Worm (Caenorhabditis elegans) whole organism, late embryonic: ENCODE data around the gene Y49F6B.9.
"Not testable (repeated sequence)": the region's sequence is repeated elsewhere in the genome, so short reads cannot be mapped to it uniquely, and the experiment has no call there.

Source experiments
- C38D4.7 ChIP-seq: fragments of 200-800 bp; sonication (Bioruptor generic); optimal IDR thresholded peaks from 2 replicates; lab custom pipeline; 2018; ENCODE audit warnings: mild to moderate bottlenecking, missing genetic modification characterization, moderate library complexity, missing compliant biosample characterization
- F13H6.1 ChIP-seq: sonication (generic microtip); optimal IDR thresholded peaks from 2 replicates; lab custom pipeline; 2016; ENCODE audit warnings: missing genetic modification characterization, missing compliant biosample characterization
- T23F11.4 ChIP-seq: fragments of 200-800 bp; sonication (Bioruptor generic); optimal IDR thresholded peaks from 2 replicates; lab custom pipeline; 2018; ENCODE audit warnings: mild to moderate bottlenecking, missing genetic modification characterization, missing compliant biosample characterization
- ahr-1 ChIP-seq: sonication (generic microtip); optimal IDR thresholded peaks from 2 replicates; lab custom pipeline; 2016; ENCODE audit warnings: missing genetic modification characterization, missing compliant biosample characterization
- ama-1 ChIP-seq: fragments of 150-350 bp; optimal IDR thresholded peaks from 2 replicates; lab custom pipeline; 2014
- ceh-19 ChIP-seq: fragments of 200-800 bp; sonication (Bioruptor generic); optimal IDR thresholded peaks from 2 replicates; lab custom pipeline; 2018; ENCODE audit warnings: mild to moderate bottlenecking, missing genetic modification characterization, missing compliant biosample characterization
- ceh-2 ChIP-seq: sonication (generic microtip); optimal IDR thresholded peaks from 2 replicates; lab custom pipeline; 2016; ENCODE audit warnings: missing genotype, missing genetic modification characterization, missing compliant biosample characterization
- ceh-31 ChIP-seq: sonication (generic microtip); optimal IDR thresholded peaks from 2 replicates; lab custom pipeline; 2016; ENCODE audit warnings: missing genetic modification characterization, missing compliant biosample characterization
- ceh-34 ChIP-seq: sonication (generic microtip); optimal IDR thresholded peaks from 2 replicates; lab custom pipeline; 2016; ENCODE audit warnings: mild to moderate bottlenecking, missing genetic modification characterization, missing compliant biosample characterization
- ceh-48 ChIP-seq: sonication (generic microtip); optimal IDR thresholded peaks from 2 replicates; lab custom pipeline; 2016; ENCODE audit warnings: missing genetic modification characterization, inconsistent platforms, missing compliant biosample characterization
- ceh-6 ChIP-seq: fragments of 200-800 bp; sonication (Bioruptor generic); optimal IDR thresholded peaks from 2 replicates; lab custom pipeline; 2018; ENCODE audit warnings: mild to moderate bottlenecking, missing genetic modification characterization, missing compliant biosample characterization
- dve-1 ChIP-seq: sonication (generic microtip); optimal IDR thresholded peaks from 2 replicates; lab custom pipeline; 2017; ENCODE audit warnings: antibody characterized with exemption, mild to moderate bottlenecking, missing genetic modification characterization, missing compliant biosample characterization
- elt-2 ChIP-seq: sonication (generic microtip); optimal IDR thresholded peaks from 2 replicates; lab custom pipeline; 2016; ENCODE audit warnings: missing genetic modification reagents, missing genetic modification characterization, missing compliant biosample characterization
- elt-4 ChIP-seq: sonication (generic microtip); optimal IDR thresholded peaks from 2 replicates; lab custom pipeline; 2016; ENCODE audit warnings: missing genetic modification characterization, missing compliant biosample characterization
- ets-4 ChIP-seq: sonication (generic microtip); optimal IDR thresholded peaks from 2 replicates; lab custom pipeline; 2016; ENCODE audit warnings: missing genetic modification characterization, missing compliant biosample characterization
- fkh-10 ChIP-seq: fragments of 150-350 bp; optimal IDR thresholded peaks from 2 replicates; lab custom pipeline; 2014; ENCODE audit warnings: missing biosample characterization, missing genetic modification reagents, missing genetic modification characterization
- fkh-6 ChIP-seq: sonication (generic microtip); optimal IDR thresholded peaks from 2 replicates; lab custom pipeline; 2016; ENCODE audit warnings: missing genetic modification characterization, missing compliant biosample characterization
- gmeb-2 ChIP-seq: sonication (generic microtip); optimal IDR thresholded peaks from 2 replicates; lab custom pipeline; 2016; ENCODE audit warnings: missing genetic modification characterization, inconsistent platforms, missing compliant biosample characterization
- hlh-13 ChIP-seq: fragments of 200-800 bp; sonication (Bioruptor generic); optimal IDR thresholded peaks from 2 replicates; lab custom pipeline; 2018; ENCODE audit warnings: mild to moderate bottlenecking, missing genetic modification characterization, missing compliant biosample characterization
- lin-11 ChIP-seq: fragments of 200-800 bp; sonication (Bioruptor generic); optimal IDR thresholded peaks from 2 replicates; lab custom pipeline; 2018; ENCODE audit warnings: mild to moderate bottlenecking, missing genetic modification characterization, missing compliant biosample characterization
- madf-2 ChIP-seq: sonication (generic microtip); optimal IDR thresholded peaks from 2 replicates; lab custom pipeline; 2017; ENCODE audit warnings: missing genetic modification characterization, missing compliant biosample characterization
- mec-3 ChIP-seq: sonication (generic microtip); optimal IDR thresholded peaks from 2 replicates; lab custom pipeline; 2016; ENCODE audit warnings: borderline replicate concordance, missing genetic modification characterization, missing compliant biosample characterization
- nhr-11 ChIP-seq: fragments of 150-350 bp; optimal IDR thresholded peaks from 2 replicates; lab custom pipeline; 2014; ENCODE audit warnings: missing biosample characterization, missing genetic modification characterization
- pag-3 ChIP-seq: sonication (generic microtip); optimal IDR thresholded peaks from 2 replicates; lab custom pipeline; 2016; ENCODE audit warnings: missing compliant biosample characterization, missing genetic modification characterization, borderline replicate concordance
- pat-9 ChIP-seq: fragments of 200-800 bp; sonication (Bioruptor generic); optimal IDR thresholded peaks from 2 replicates; lab custom pipeline; 2018; ENCODE audit warnings: mild to moderate bottlenecking, missing genetic modification characterization, moderate library complexity, missing compliant biosample characterization
- pax-1 ChIP-seq: fragments of 150-350 bp; optimal IDR thresholded peaks from 2 replicates; lab custom pipeline; 2014; ENCODE audit warnings: missing biosample characterization, missing genetic modification characterization
- pha-4 ChIP-seq: fragments of 150-350 bp; optimal IDR thresholded peaks from 2 replicates; lab custom pipeline; 2018; ENCODE audit warnings: missing biosample characterization, missing genetic modification reagents, missing genetic modification characterization
- pqm-1 ChIP-seq: sonication (generic microtip); optimal IDR thresholded peaks from 2 replicates; lab custom pipeline; 2016; ENCODE audit warnings: missing genetic modification characterization, missing compliant biosample characterization
- rnt-1 ChIP-seq: sonication (generic microtip); optimal IDR thresholded peaks from 2 replicates; lab custom pipeline; 2016; ENCODE audit warnings: missing genetic modification characterization, missing compliant biosample characterization
- sox-2 ChIP-seq: fragments of 200-800 bp; sonication (Bioruptor generic); IDR thresholded peaks from 2 replicates; pipeline ENCODE4 v1.3.6; 2022; ENCODE audit warnings: missing genetic modification reagents, missing genetic modification characterization, missing compliant biosample characterization
- sox-4 ChIP-seq: sonication (generic microtip); optimal IDR thresholded peaks from 2 replicates; lab custom pipeline; 2017; ENCODE audit warnings: mild to moderate bottlenecking, missing genetic modification characterization, inconsistent platforms, missing compliant biosample characterization
- tbx-2 ChIP-seq: sonication (generic microtip); optimal IDR thresholded peaks from 2 replicates; lab custom pipeline; 2016; ENCODE audit warnings: missing genetic modification characterization, missing compliant biosample characterization
- ttx-3 ChIP-seq: sonication (generic microtip); optimal IDR thresholded peaks from 2 replicates; lab custom pipeline; 2016; ENCODE audit warnings: missing genetic modification reagents, missing genetic modification characterization, missing compliant biosample characterization
- unc-55 ChIP-seq: sonication (generic microtip); optimal IDR thresholded peaks from 2 replicates; lab custom pipeline; 2017; ENCODE audit warnings: missing biosample characterization, missing genetic modification reagents, missing genetic modification characterization
- unc-86 ChIP-seq: sonication (generic microtip); optimal IDR thresholded peaks from 2 replicates; lab custom pipeline; 2016; ENCODE audit warnings: missing genetic modification characterization, missing compliant biosample characterization
- ztf-16 ChIP-seq: sonication (generic microtip); optimal IDR thresholded peaks from 2 replicates; lab custom pipeline; 2017; ENCODE audit warnings: missing genetic modification characterization, missing compliant biosample characterization

Gene Y49F6B.9

ce11 chrII:3453521-3453920 lies 45.7 kb downstream of the Y49F6B.9 start, which contains the start of gene C16C8.11:
Gene C16C8.11, plus strand, starts transcription at chrII:3453708.
- TF ChIP-seq ceh-48 (tag; lab: Kevin White, UChicago) (no peak), ceh-31 (tag; lab: Kevin White, UChicago) (no peak), pag-3 (tag; lab: Kevin White, UChicago) (no peak), nhr-11 (tag; lab: Kevin White, UChicago) (no peak), F13H6.1 (tag; lab: Kevin White, UChicago) (no peak), pha-4 (tag; lab: Kevin White, UChicago) (no peak), hlh-13 (GFP tag; lab: Kevin White, UChicago) (no peak), lin-11 (tag; lab: Kevin White, UChicago) (no peak), sox-4 (tag; lab: Kevin White, UChicago) (no peak), C38D4.7 (no peak)
- TF ChIP-seq, all 69 proteins: peak for 0

ce11 chrII:3452421-3452820 lies 46.8 kb downstream of the Y49F6B.9 start, which contains the start of gene C16C8.12:
Gene C16C8.12, plus strand, starts transcription at chrII:3452721.
- TF ChIP-seq dve-1 (tag; lab: Kevin White, UChicago) (no peak), ztf-16 (tag; lab: Kevin White, UChicago) (no peak), hlh-13 (GFP tag; lab: Kevin White, UChicago) (no peak), ceh-48 (tag; lab: Kevin White, UChicago) (no peak), unc-55 (GFP tag; lab: Kevin White, UChicago) (no peak)

- not testable (repeated sequence) for TF ChIP-seq fkh-10 (GFP tag; lab: Kevin White, UChicago); ttx-3; elt-2 (tag; lab: Kevin White, UChicago)
Observed at ce11 chrII:3449514-3449913, 49.7 kb downstream of the Y49F6B.9 start, which contains the start of gene C16C8.14. Gene C16C8.14, plus strand, starts transcription at chrII:3449814.

ce11 chrII:3448776-3449280 lies 50.4 kb downstream of the Y49F6B.9 start, which contains the start of gene C16C8.25:
Gene C16C8.25, plus strand, starts transcription at chrII:3449230.
- TF ChIP-seq tbx-2 (tag; lab: Kevin White, UChicago) (no peak), pag-3 (tag; lab: Kevin White, UChicago) (no peak), ceh-34 (tag; lab: Kevin White, UChicago) (no peak), elt-2 (tag; lab: Kevin White, UChicago) (no peak), pat-9 (no peak), ceh-6 (no peak), ama-1 (lab: Kevin White, UChicago) (no peak), madf-2 (no peak), pqm-1 (tag; lab: Kevin White, UChicago) (no peak), ahr-1 (tag; lab: Kevin White, UChicago) (no peak), T23F11.4 (no peak), rnt-1 (tag; lab: Kevin White, UChicago) (no peak), ets-4 (tag; lab: Kevin White, UChicago) (no peak), mec-3 (tag; lab: Kevin White, UChicago) (no peak), ceh-2 (tag; lab: Kevin White, UChicago) (no peak), fkh-10 (GFP tag; lab: Kevin White, UChicago) (no peak), unc-86 (tag; lab: Kevin White, UChicago) (no peak), pax-1 (tag; lab: Kevin White, UChicago) (no peak), fkh-6 (no peak)

ce11 chrII:3447906-3448305 lies 51.3 kb downstream of the Y49F6B.9 start, which contains the start of gene C16C8.21:
Gene C16C8.21, plus strand, starts transcription at chrII:3448206.
- TF ChIP-seq lin-11 (tag; lab: Kevin White, UChicago), result no peak
- no peak for TF ChIP-seq gmeb-2
- TF ChIP-seq ceh-19 (GFP tag; lab: Kevin White, UChicago), result no peak
- no peak for TF ChIP-seq sox-2 (GFP tag; lab: Robert Waterston, UW)
- TF ChIP-seq F13H6.1 (tag; lab: Kevin White, UChicago), result no peak
- no peak for TF ChIP-seq elt-2 (tag; lab: Kevin White, UChicago)
- TF ChIP-seq elt-4 (tag; lab: Kevin White, UChicago), result no peak
- TF ChIP-seq, all 69 proteins: peak for 0
